Fruit fly (Drosophila melanogaster): ENCODE measurements around the gene alpha-Est4.

alpha-Est4 gene

DNA sequence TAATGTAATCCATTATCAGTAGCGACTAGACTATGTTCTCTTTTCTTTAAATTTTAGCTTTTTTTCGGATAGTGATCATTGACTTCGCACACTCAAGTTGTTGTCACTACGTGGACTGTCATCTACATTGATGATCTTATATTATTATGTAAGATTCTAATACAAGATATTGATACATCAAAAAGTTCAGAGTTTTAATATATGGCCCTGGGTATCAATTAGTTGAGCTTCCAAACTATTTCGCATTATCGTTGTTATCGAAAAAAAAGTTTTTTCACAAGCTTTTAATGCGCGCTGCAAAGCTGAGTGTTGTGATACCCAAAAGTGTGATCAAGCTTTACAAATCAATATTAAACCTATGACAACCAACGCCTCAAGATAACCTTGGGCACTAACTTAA, 46.3 kb downstream of the alpha-Est4 start (continued):
- TF ChIP-seq CG11456 (GFP tag; IDR thresholded peaks at IDR 0.05) = no peak
- TF ChIP-seq Doc2 (GFP tag; IDR thresholded peaks at IDR 0.05) = no peak
- TF ChIP-seq bsh (GFP tag; optimal IDR thresholded peaks at IDR 0.05) = no peak
- TF ChIP-seq CG13624 (GFP tag; optimal IDR thresholded peaks at IDR 0.05) = peak; percentile 32
- peak; percentile 41 to 52 for TF ChIP-seq Pdp1 (GFP tag; optimal IDR thresholded peaks at IDR 0.05)
- no peak for TF ChIP-seq emc (GFP tag; optimal IDR thresholded peaks at IDR 0.05)
- no peak for TF ChIP-seq chn (GFP tag; optimal IDR thresholded peaks at IDR 0.05)
- no peak for TF ChIP-seq Gug (GFP tag; IDR thresholded peaks at IDR 0.05)
- no peak for TF ChIP-seq klu (GFP tag; IDR thresholded peaks at IDR 0.05)
- TF ChIP-seq dmrt99B (tag; optimal IDR thresholded peaks at IDR 0.05) = peak; percentile 22
- TF ChIP-seq Dip3 (GFP tag; optimal IDR thresholded peaks at IDR 0.05) = peak; percentile 14
- TF ChIP-seq CG30403 (GFP tag; optimal IDR thresholded peaks at IDR 0.05) = peak; percentile 48
- TF ChIP-seq nmo (GFP tag; optimal IDR thresholded peaks at IDR 0.05) = peak; percentile 40
- TF ChIP-seq sens (GFP tag) = peak; percentile 89
- no peak for TF ChIP-seq cwo (GFP tag; optimal IDR thresholded peaks at IDR 0.05)
- peak; percentile 4 for TF ChIP-seq tin (GFP tag; optimal IDR thresholded peaks at IDR 0.05)
- TF ChIP-seq fd64A (GFP tag; optimal IDR thresholded peaks at IDR 0.05) = no peak
- TF ChIP-seq al (GFP tag; IDR thresholded peaks at IDR 0.05) = peak; percentile 41; the same call in 1 of the 2 replicates
- TF ChIP-seq GATAe (GFP tag; conservative IDR thresholded peaks at IDR 0.05) = 0 out of 2 replicates have a peak, but pooled peaks have one; percentile 15
- TF ChIP-seq tio (GFP tag; optimal IDR thresholded peaks at IDR 0.05) = no peak
- no peak for TF ChIP-seq Mad (GFP tag; optimal IDR thresholded peaks at IDR 0.05)
- TF ChIP-seq CG17568 (GFP tag; optimal IDR thresholded peaks at IDR 0.05) = no peak
- TF ChIP-seq Bdp1 (GFP tag; optimal IDR thresholded peaks at IDR 0.05) = no peak
- no peak for TF ChIP-seq Taf1 (GFP tag; IDR thresholded peaks at IDR 0.05)
- no peak for TF ChIP-seq gt (GFP tag; IDR thresholded peaks at IDR 0.05)
- TF ChIP-seq CG15696 (tag; optimal IDR thresholded peaks at IDR 0.05) = no peak
- TF ChIP-seq jing (GFP tag; optimal IDR thresholded peaks at IDR 0.05) = no peak
- TF ChIP-seq CG12391 (tag; optimal IDR thresholded peaks at IDR 0.05) = no peak
- TF ChIP-seq CG9932 (GFP tag; IDR thresholded peaks at IDR 0.05) = peak; percentile 41; the same call in 1 of the 2 replicates
- 0 out of 3 replicates have a peak, but pooled peaks have one; percentile 11 for TF ChIP-seq mld (GFP tag; IDR thresholded peaks at IDR 0.05; ENCODE audit: partially characterized antibody)
- TF ChIP-seq chm (GFP tag; IDR thresholded peaks at IDR 0.05) = no peak
- TF ChIP-seq dan (GFP tag; IDR thresholded peaks at IDR 0.05) = no peak
- TF ChIP-seq CG6689 (GFP tag; IDR thresholded peaks at IDR 0.05) = no peak
- peak; percentile 25 for TF ChIP-seq Blimp-1 (GFP tag; optimal IDR thresholded peaks at IDR 0.05)
- TF ChIP-seq CG11696 (GFP tag; IDR thresholded peaks at IDR 0.05) = no peak
- no peak for TF ChIP-seq cad (GFP tag; optimal IDR thresholded peaks at IDR 0.05)
- TF ChIP-seq pum (GFP tag; optimal IDR thresholded peaks at IDR 0.05) = peak; percentile 22
- no peak for TF ChIP-seq dati (GFP tag; IDR thresholded peaks at IDR 0.05)
- no peak for TF ChIP-seq CG17612 (GFP tag; IDR thresholded peaks at IDR 0.05)
- TF ChIP-seq CG12744 (GFP tag; optimal IDR thresholded peaks at IDR 0.05) = no peak
- peak; percentile 62 for TF ChIP-seq CG16813 (GFP tag; IDR thresholded peaks at IDR 0.05; ENCODE audit: partially characterized antibody)
- no peak for TF ChIP-seq CG5180 (GFP tag; optimal IDR thresholded peaks at IDR 0.05)
- TF ChIP-seq fru (optimal IDR thresholded peaks at IDR 0.05) = no peak
- TF ChIP-seq B-H1 (GFP tag; IDR thresholded peaks at IDR 0.05) = no peak
- TF ChIP-seq Lhr (GFP tag; optimal IDR thresholded peaks at IDR 0.05) = no peak
- TF ChIP-seq CG1603 (tag; optimal IDR thresholded peaks at IDR 0.05) = peak; percentile 34
- no peak for TF ChIP-seq lov (optimal IDR thresholded peaks at IDR 0.05)
- no peak for TF ChIP-seq lov (GFP tag; IDR thresholded peaks at IDR 0.05)
- no peak for TF ChIP-seq CG14667 (GFP tag; IDR thresholded peaks at IDR 0.05)
- TF ChIP-seq CG14441 (GFP tag; IDR thresholded peaks at IDR 0.05) = peak; percentile 47
- TF ChIP-seq yki (optimal IDR thresholded peaks at IDR 0.05) = no peak
- peak; percentile 12 for TF ChIP-seq CG12659 (GFP tag; optimal IDR thresholded peaks at IDR 0.05)
- TF ChIP-seq CG10979 (tag; optimal IDR thresholded peaks at IDR 0.05) = no peak

Data from whole organism, embryonic.